Worm (Caenorhabditis elegans): Measurements from ENCODE around the gene sdpn-1.

sdpn-1 gene

ce11 chrX:8019665-8020064 is 21.6 kb upstream of the sdpn-1 start:
- TF ChIP-seq eor-1 (tag; optimal IDR thresholded peaks at IDR 0.05) (peak in 1 of 2 experiments; percentile 14), elt-3 (tag; optimal IDR thresholded peaks at IDR 0.05) (no peak), lin-39 (tag; optimal IDR thresholded peaks at IDR 0.05) (peak; percentile 93), egl-5 (tag; optimal IDR thresholded peaks at IDR 0.05) (peak; percentile 94), nhr-23 (tag; optimal IDR thresholded peaks at IDR 0.05) (peak; percentile 65), nhr-11 (tag; optimal IDR thresholded peaks at IDR 0.05) (no peak), ceh-82 (tag; optimal IDR thresholded peaks at IDR 0.05) (peak; percentile 30), mdl-1 (tag; optimal IDR thresholded peaks at IDR 0.05) (peak; percentile 87), mml-1 (tag; optimal IDR thresholded peaks at IDR 0.05) (no peak), nhr-77 (tag; optimal IDR thresholded peaks at IDR 0.05) (peak; percentile 64), nhr-43 (tag; optimal IDR thresholded peaks at IDR 0.05; ENCODE audit: poor library complexity, severe bottlenecking) (peak; percentile 47), fkh-2 (tag; optimal IDR thresholded peaks at IDR 0.05) (no peak), elt-2 (tag; optimal IDR thresholded peaks at IDR 0.05) (peak; percentile 77), tbx-2 (tag; optimal IDR thresholded peaks at IDR 0.05) (peak; percentile 55), nhr-237 (tag; optimal IDR thresholded peaks at IDR 0.05) (no peak), fkh-10 (GFP tag; optimal IDR thresholded peaks at IDR 0.05) (peak; percentile 30), lsy-12 (tag; optimal IDR thresholded peaks at IDR 0.05) (peak; percentile 89), nhr-76 (tag; optimal IDR thresholded peaks at IDR 0.05) (peak; percentile 11), nfya-1 (tag; optimal IDR thresholded peaks at IDR 0.05; ENCODE audit: insufficient read depth) (peak; percentile 89), ceh-28 (tag; optimal IDR thresholded peaks at IDR 0.05) (peak; percentile 69), snpc-4 (tag; optimal IDR thresholded peaks at IDR 0.05) (peak; percentile 32), pha-4 (tag; optimal IDR thresholded peaks at IDR 0.05) (peak; percentile 98), jun-1 (tag; optimal IDR thresholded peaks at IDR 0.05) (peak; percentile 91), unc-62 (GFP tag; optimal IDR thresholded peaks at IDR 0.05) (peak; percentile 37), nhr-28 (tag; optimal IDR thresholded peaks at IDR 0.05) (no peak), fos-1 (tag; optimal IDR thresholded peaks at IDR 0.05) (no peak), nhr-25 (tag; optimal IDR thresholded peaks at IDR 0.05) (peak; percentile 66), elt-1 (tag; optimal IDR thresholded peaks at IDR 0.05) (peak; percentile 31), hmg-11 (tag; optimal IDR thresholded peaks at IDR 0.05) (peak; percentile 84), skn-1 (tag; optimal IDR thresholded peaks at IDR 0.05) (peak; percentile 23), nhr-67 (tag; optimal IDR thresholded peaks at IDR 0.05) (no peak), ama-1 (optimal IDR thresholded peaks at IDR 0.05) (peak; percentile 91), lin-15B (tag; optimal IDR thresholded peaks at IDR 0.05) (peak; percentile 10), pqm-1 (tag; optimal IDR thresholded peaks at IDR 0.05) (peak; percentile 63)

DNA sequence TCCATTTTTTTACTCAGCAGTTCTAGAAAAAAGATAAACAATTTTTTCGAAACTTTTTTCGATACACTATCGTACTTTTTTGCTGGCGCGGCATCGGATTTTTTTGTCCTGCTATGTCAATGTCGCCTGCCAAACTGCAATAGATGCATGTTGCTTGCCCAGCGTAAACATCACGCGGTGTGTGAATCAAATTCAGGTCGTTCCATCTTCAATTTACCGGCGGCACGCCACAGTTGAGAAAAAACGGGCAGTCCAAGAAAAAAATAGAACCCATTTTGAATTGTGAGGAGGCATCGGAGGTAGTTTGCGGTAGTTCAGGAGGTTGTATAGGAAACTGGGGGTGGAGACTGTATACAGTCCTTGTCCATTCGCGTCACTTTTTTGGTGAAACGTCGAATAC is 20.4 kb upstream of the sdpn-1 start:
- TF ChIP-seq ZK546.5 (tag; optimal IDR thresholded peaks at IDR 0.05): no peak
- TF ChIP-seq fkh-2 (tag; optimal IDR thresholded peaks at IDR 0.05): no peak
- no peak for TF ChIP-seq ceh-82 (tag; optimal IDR thresholded peaks at IDR 0.05)
- no peak for TF ChIP-seq snpc-4 (tag; optimal IDR thresholded peaks at IDR 0.05)
- no peak for TF ChIP-seq lin-15B (tag; optimal IDR thresholded peaks at IDR 0.05)
- no peak for TF ChIP-seq fkh-10 (GFP tag; optimal IDR thresholded peaks at IDR 0.05)
- no peak for TF ChIP-seq mdl-1 (tag; optimal IDR thresholded peaks at IDR 0.05)
- no peak for TF ChIP-seq aly-2 (tag; optimal IDR thresholded peaks at IDR 0.05)
- no peak for TF ChIP-seq sea-2 (GFP tag; optimal IDR thresholded peaks at IDR 0.05)
- no peak for TF ChIP-seq nhr-11 (tag; optimal IDR thresholded peaks at IDR 0.05)
- TF ChIP-seq eor-1 (tag; optimal IDR thresholded peaks at IDR 0.05): no peak
- no peak for TF ChIP-seq nhr-77 (tag; optimal IDR thresholded peaks at IDR 0.05)
- TF ChIP-seq nhr-23 (tag; optimal IDR thresholded peaks at IDR 0.05): peak; percentile 7
- no peak for TF ChIP-seq elt-3 (tag; optimal IDR thresholded peaks at IDR 0.05)
- no peak for TF ChIP-seq ceh-16 (tag; optimal IDR thresholded peaks at IDR 0.05)
- TF ChIP-seq nhr-25 (tag; optimal IDR thresholded peaks at IDR 0.05): peak; percentile 31
- no peak for TF ChIP-seq ztf-11 (tag; optimal IDR thresholded peaks at IDR 0.05)
- no peak for TF ChIP-seq nhr-43 (tag; optimal IDR thresholded peaks at IDR 0.05; ENCODE audit: poor library complexity, severe bottlenecking)
- TF ChIP-seq nfya-1 (tag; optimal IDR thresholded peaks at IDR 0.05; ENCODE audit: insufficient read depth): no peak
- TF ChIP-seq jun-1 (tag; optimal IDR thresholded peaks at IDR 0.05): peak; percentile 30
- no peak for TF ChIP-seq skn-1 (tag; optimal IDR thresholded peaks at IDR 0.05)
- TF ChIP-seq ceh-28 (tag; optimal IDR thresholded peaks at IDR 0.05): no peak
- TF ChIP-seq ceh-9 (tag; optimal IDR thresholded peaks at IDR 0.05): no peak
- no peak for TF ChIP-seq mml-1 (tag; optimal IDR thresholded peaks at IDR 0.05)
- TF ChIP-seq elt-1 (tag; optimal IDR thresholded peaks at IDR 0.05): no peak
- no peak for TF ChIP-seq R02D3.7 (tag; optimal IDR thresholded peaks at IDR 0.05)
- no peak for TF ChIP-seq egl-27 (tag; optimal IDR thresholded peaks at IDR 0.05)
- TF ChIP-seq elt-2 (tag; optimal IDR thresholded peaks at IDR 0.05): peak; percentile 24
- no peak for TF ChIP-seq fos-1 (tag; optimal IDR thresholded peaks at IDR 0.05)
- TF ChIP-seq ama-1 (optimal IDR thresholded peaks at IDR 0.05): peak; percentile 93
- no peak for TF ChIP-seq nhr-76 (tag; optimal IDR thresholded peaks at IDR 0.05)
- TF ChIP-seq nhr-237 (tag; optimal IDR thresholded peaks at IDR 0.05): no peak
- peak; percentile 7 for TF ChIP-seq egl-5 (tag; optimal IDR thresholded peaks at IDR 0.05)
- no peak for TF ChIP-seq nhr-28 (tag; optimal IDR thresholded peaks at IDR 0.05)
- TF ChIP-seq ztf-4 (tag; optimal IDR thresholded peaks at IDR 0.05): no peak
- TF ChIP-seq nhr-12 (tag; optimal IDR thresholded peaks at IDR 0.05): no peak
- TF ChIP-seq zag-1 (tag; optimal IDR thresholded peaks at IDR 0.05): no peak
- no peak for TF ChIP-seq pqm-1 (tag; optimal IDR thresholded peaks at IDR 0.05)
- TF ChIP-seq pha-4 (tag; optimal IDR thresholded peaks at IDR 0.05): peak; percentile 91
- no peak for TF ChIP-seq lsy-12 (tag; optimal IDR thresholded peaks at IDR 0.05)
- no peak for TF ChIP-seq unc-39 (tag; optimal IDR thresholded peaks at IDR 0.05)
- TF ChIP-seq daf-12 (tag; optimal IDR thresholded peaks at IDR 0.05): no peak
- TF ChIP-seq nhr-67 (tag; optimal IDR thresholded peaks at IDR 0.05): no peak
- no peak for TF ChIP-seq tbx-2 (tag; optimal IDR thresholded peaks at IDR 0.05)
- no peak for TF ChIP-seq unc-62 (GFP tag; optimal IDR thresholded peaks at IDR 0.05)
- no peak for TF ChIP-seq lin-39 (tag; optimal IDR thresholded peaks at IDR 0.05)
- TF ChIP-seq hmg-11 (tag; optimal IDR thresholded peaks at IDR 0.05): no peak

Data from whole organism, L3 larva.